Worm (Caenorhabditis elegans) whole organism, dauer: ENCODE measurements around the gene spe-45.

Experiments used
- unc-62 ChIP-seq: sonication (generic microtip); optimal IDR thresholded peaks from 2 replicates; lab custom pipeline; 2017; ENCODE audit warnings: missing biosample characterization, missing genetic modification reagents, missing genetic modification characterization

spe-45 gene

ce11 chrIV:12404137-12404536 is 14.2 kb upstream of the spe-45 start, which contains the start of gene gex-3:
TSS of gene gex-3 (plus strand) at chrIV:12404431.
- TF ChIP-seq unc-62 (GFP tag; lab: Kevin White, UChicago), result no peak

- no peak for TF ChIP-seq unc-62 (GFP tag; lab: Kevin White, UChicago)
These were observed 13.5 kb upstream of the spe-45 start for ce11 chrIV:12403440-12403839.

- no peak for TF ChIP-seq unc-62 (GFP tag; lab: Kevin White, UChicago)
These were observed 10.1 kb upstream of the spe-45 start for ce11 chrIV:12399983-12400382.

ce11 chrIV:12398437-12398836 is 8.5 kb upstream of the spe-45 start, which contains the start of gene acs-20:
TSS of gene acs-20 (minus strand) at chrIV:12398706.
- no peak for TF ChIP-seq unc-62 (GFP tag; lab: Kevin White, UChicago)

ce11 chrIV:12396645-12397258 is 6.9 kb upstream of the spe-45 start:
- no peak for TF ChIP-seq unc-62 (GFP tag; lab: Kevin White, UChicago)

- no peak for TF ChIP-seq unc-62 (GFP tag; lab: Kevin White, UChicago)
These were observed 1.2 kb upstream of the spe-45 start, which contains the start of the genes rps-23 and dpm-3 for ce11 chrIV:12391003-12391637. TSS of gene rps-23 (minus strand) at chrIV:12391053. TSS of gene dpm-3 (plus strand) at chrIV:12391587.

ce11 chrIV:12385061-12385460 is 4.8 kb downstream of the spe-45 start, which contains the start of gene F28D1.6:
TSS of gene F28D1.6 (minus strand) at chrIV:12385161.
- no peak for TF ChIP-seq unc-62 (GFP tag; lab: Kevin White, UChicago)

- no peak for TF ChIP-seq unc-62 (GFP tag; lab: Kevin White, UChicago)
These were observed 7.0 kb downstream of the spe-45 start, which contains the start of gene thn-2 for ce11 chrIV:12382864-12383263. TSS of gene thn-2 (plus strand) at chrIV:12383170.

- no peak for TF ChIP-seq unc-62 (GFP tag; lab: Kevin White, UChicago)
These were observed 10.1 kb downstream of the spe-45 start, which contains the start of gene thn-1 for ce11 chrIV:12379784-12380183. TSS of gene thn-1 (plus strand) at chrIV:12380084.

ce11 chrIV:12378919-12379318 is 11.0 kb downstream of the spe-45 start:
- TF ChIP-seq unc-62 (GFP tag; lab: Kevin White, UChicago), result no peak

ce11 chrIV:12376021-12376420 is 13.9 kb downstream of the spe-45 start, which contains the start of gene atz-1:
TSS of gene atz-1 (minus strand) at chrIV:12376121.
- no peak for TF ChIP-seq unc-62 (GFP tag; lab: Kevin White, UChicago)

- TF ChIP-seq unc-62 (GFP tag; lab: Kevin White, UChicago), result no peak
These were observed 18.0 kb downstream of the spe-45 start, which contains the start of gene wdr-46 for ce11 chrIV:12371879-12372278. TSS of gene wdr-46 (plus strand) at chrIV:12372253.

ce11 chrIV:12371340-12371739 is 18.6 kb downstream of the spe-45 start:
- no peak for TF ChIP-seq unc-62 (GFP tag; lab: Kevin White, UChicago)

- TF ChIP-seq unc-62 (GFP tag; lab: Kevin White, UChicago), result no peak
These were observed 23.3 kb downstream of the spe-45 start for ce11 chrIV:12366571-12366970.

ce11 chrIV:12364964-12365363 is 24.9 kb downstream of the spe-45 start:
- no peak for TF ChIP-seq unc-62 (GFP tag; lab: Kevin White, UChicago)

- TF ChIP-seq unc-62 (GFP tag; lab: Kevin White, UChicago), result no peak
These were observed 28.4 kb downstream of the spe-45 start, which contains the start of the genes ccr-4 and ZC518.8 for ce11 chrIV:12361392-12362092. TSS of gene ccr-4 (plus strand) at chrIV:12361542. TSS of gene ZC518.8 (minus strand) at chrIV:12361908.
